Fruit fly (Drosophila melanogaster) whole organism, embryonic: Measurements from ENCODE around the gene CG10254.

ENCODE experiments used
- B-H2 ChIP-seq: fragments of 200-800 bp; sonication (Bioruptor generic); optimal IDR thresholded peaks from 2 replicates; lab custom pipeline; 2018; ENCODE audit warnings: missing biosample characterization, mild to moderate bottlenecking, missing genetic modification characterization
- CG10462 ChIP-seq: fragments of 200-800 bp; sonication (Bioruptor generic); optimal IDR thresholded peaks from 2 replicates; lab custom pipeline; 2016; ENCODE audit warnings: missing biosample characterization, missing genetic modification characterization
- CG11247 ChIP-seq: fragments of 200-800 bp; sonication (Bioruptor generic); IDR thresholded peaks from 2 replicates; pipeline ENCODE4 v1.3.6; 2022; ENCODE audit warnings: missing biosample characterization, missing genetic modification characterization
- CG12219 ChIP-seq: fragments of 200-800 bp; sonication (Bioruptor generic); optimal IDR thresholded peaks from 3 replicates; lab custom pipeline; 2018; ENCODE audit warnings: missing biosample characterization, mild to moderate bottlenecking, missing genetic modification characterization
- CG12942 ChIP-seq: fragments of 200-800 bp; sonication (Bioruptor generic); optimal IDR thresholded peaks from 3 replicates; lab custom pipeline; 2016; ENCODE audit warnings: missing biosample characterization, missing genetic modification characterization
- CG15601 ChIP-seq: fragments of 200-800 bp; sonication (Bioruptor generic); optimal IDR thresholded peaks from 3 replicates; lab custom pipeline; 2019; ENCODE audit warnings: missing biosample characterization, mild to moderate bottlenecking, missing genetic modification characterization, moderate library complexity
- CG18599 ChIP-seq: fragments of 200-800 bp; sonication (Bioruptor generic); optimal IDR thresholded peaks from 3 replicates; lab custom pipeline; 2017; ENCODE audit warnings: missing biosample characterization, missing genetic modification characterization, mild to moderate bottlenecking, moderate library complexity, missing genetic modification reagents
- CG2889 ChIP-seq: fragments of 200-800 bp; sonication (Bioruptor generic); IDR thresholded peaks from 3 replicates; pipeline ENCODE4 v1.3.6; 2022; ENCODE audit warnings: missing biosample characterization, missing genetic modification characterization
- CG3847 ChIP-seq: fragments of 200-800 bp; sonication (Bioruptor generic); IDR thresholded peaks from 2 replicates; pipeline ENCODE4 v1.3.6; 2022; ENCODE audit warnings: missing biosample characterization, missing genetic modification characterization
- CG4328 ChIP-seq: fragments of 200-800 bp; sonication (Bioruptor generic); optimal IDR thresholded peaks from 3 replicates; lab custom pipeline; 2017; ENCODE audit warnings: missing biosample characterization, missing genetic modification reagents, missing genetic modification characterization
- CG4707 ChIP-seq: fragments of 200-800 bp; sonication (Bioruptor generic); optimal IDR thresholded peaks from 2 replicates; lab custom pipeline; 2018; ENCODE audit warnings: missing biosample characterization, mild to moderate bottlenecking, missing genetic modification characterization, moderate library complexity
- CG5180 ChIP-seq: fragments of 200-800 bp; sonication (Bioruptor generic); optimal IDR thresholded peaks from 3 replicates; lab custom pipeline; 2017; ENCODE audit warnings: missing biosample characterization, missing genetic modification characterization, mild to moderate bottlenecking, moderate library complexity, missing genetic modification reagents
- CG8089 ChIP-seq: fragments of 200-800 bp; sonication (Bioruptor generic); optimal IDR thresholded peaks from 3 replicates; lab custom pipeline; 2016; ENCODE audit warnings: missing biosample characterization, missing genetic modification characterization
- CG8359 ChIP-seq: fragments of 200-800 bp; sonication (Bioruptor generic); optimal IDR thresholded peaks from 2 replicates; lab custom pipeline; 2017; ENCODE audit warnings: missing biosample characterization, mild to moderate bottlenecking, missing genetic modification characterization, borderline replicate concordance
- CG9932 ChIP-seq: fragments of 200-800 bp; sonication (Bioruptor generic); IDR thresholded peaks from 2 replicates; pipeline ENCODE4 v1.3.6; 2022; ENCODE audit warnings: missing biosample characterization, missing genetic modification characterization
- E2f2 ChIP-seq: fragments of 200-800 bp; sonication (Bioruptor generic); IDR thresholded peaks from 2 replicates; pipeline ENCODE4 v1.3.6; 2022; ENCODE audit warnings: missing biosample characterization, missing genetic modification characterization
- Eip74EF ChIP-seq, 2 experiments: fragments of 200-800 bp in 1 of 2; fragments of >200 bp in 1 of 2; sonication (Bioruptor generic) in 1 of 2; optimal IDR thresholded peaks; 2 replicates each; lab custom pipeline; 2017 to 2019; ENCODE audit warnings: missing biosample characterization in 2 of 2, missing genetic modification characterization in 2 of 2, mild to moderate bottlenecking in 1 of 2, moderate library complexity in 1 of 2
- Hsf ChIP-seq: fragments of 200-800 bp; sonication (Bioruptor generic); optimal IDR thresholded peaks from 3 replicates; lab custom pipeline; 2016; ENCODE audit warnings: missing biosample characterization, missing genetic modification characterization
- Lhr ChIP-seq: fragments of 200-800 bp; sonication (Bioruptor generic); optimal IDR thresholded peaks from 3 replicates; lab custom pipeline; 2017; ENCODE audit warnings: mild to moderate bottlenecking, missing biosample characterization, missing genetic modification reagents, missing genetic modification characterization
- Mad ChIP-seq: fragments of 200-800 bp; sonication (Bioruptor generic); optimal IDR thresholded peaks from 2 replicates; lab custom pipeline; 2016; ENCODE audit warnings: missing biosample characterization, missing genetic modification characterization
- Optix ChIP-seq: fragments of 200-800 bp; sonication (Bioruptor generic); IDR thresholded peaks from 3 replicates; pipeline ENCODE4 v1.3.6; 2022; ENCODE audit warnings: missing biosample characterization, missing genetic modification characterization
- Sin3A ChIP-seq: fragments of >200 bp; optimal IDR thresholded peaks from 2 replicates; lab custom pipeline; 2018
- Sox102F ChIP-seq: fragments of 200-800 bp; sonication (Bioruptor generic); optimal IDR thresholded peaks from 2 replicates; lab custom pipeline; 2018; ENCODE audit warnings: missing biosample characterization, mild to moderate bottlenecking, missing genetic modification characterization, moderate library complexity
- Usf ChIP-seq: fragments of 200-800 bp; sonication (Bioruptor generic); optimal IDR thresholded peaks from 2 replicates; lab custom pipeline; 2017; ENCODE audit warnings: missing genotype, missing biosample characterization, missing genetic modification characterization
- Xrp1 ChIP-seq: fragments of 200-800 bp; sonication (Bioruptor generic); IDR thresholded peaks from 2 replicates; pipeline ENCODE4 v1.3.6; 2022; ENCODE audit warnings: missing biosample characterization, missing genetic modification characterization
- YL-1 ChIP-seq: fragments of 200-800 bp; sonication (Bioruptor generic); optimal IDR thresholded peaks from 3 replicates; lab custom pipeline; 2017; ENCODE audit warnings: missing biosample characterization, mild to moderate bottlenecking, missing genetic modification characterization
- aop ChIP-seq: fragments of 200-800 bp; sonication (Bioruptor generic); IDR thresholded peaks from 2 replicates; pipeline ENCODE4 v1.3.6; 2022; ENCODE audit warnings: missing biosample characterization, missing genetic modification characterization
- az2 ChIP-seq: fragments of 200-800 bp; sonication (Bioruptor generic); optimal IDR thresholded peaks from 3 replicates; lab custom pipeline; 2016; ENCODE audit warnings: missing biosample characterization, missing genetic modification characterization
- bbx ChIP-seq: fragments of 200-800 bp; sonication (Bioruptor generic); IDR thresholded peaks from 2 replicates; pipeline ENCODE4 v1.3.6; 2022; ENCODE audit warnings: missing biosample characterization, missing genetic modification characterization; ENCODE audit not compliant: partially characterized antibody
- bcd ChIP-seq: fragments of 200-800 bp; sonication (Bioruptor generic); optimal IDR thresholded peaks from 2 replicates; lab custom pipeline; 2017; ENCODE audit warnings: missing biosample characterization, mild to moderate bottlenecking, missing genetic modification characterization
- br ChIP-seq: fragments of >200 bp; optimal IDR thresholded peaks from 2 replicates; lab custom pipeline; 2017
- caup ChIP-seq: fragments of 200-800 bp; sonication (Bioruptor generic); optimal IDR thresholded peaks from 3 replicates; lab custom pipeline; 2017; ENCODE audit warnings: missing biosample characterization, mild to moderate bottlenecking, missing genetic modification characterization, moderate library complexity; ENCODE audit not compliant: severe bottlenecking
- crc ChIP-seq: fragments of 200-800 bp; sonication (Bioruptor generic); optimal IDR thresholded peaks from 2 replicates; lab custom pipeline; 2016; ENCODE audit warnings: missing biosample characterization, missing genetic modification characterization
- dmrt99B ChIP-seq: fragments of 200-800 bp; sonication (Bioruptor generic); optimal IDR thresholded peaks from 2 replicates; lab custom pipeline; 2018; ENCODE audit warnings: missing biosample characterization, mild to moderate bottlenecking, missing genetic modification characterization, moderate library complexity
- fd96Cb ChIP-seq: fragments of 200-800 bp; sonication (Bioruptor generic); optimal IDR thresholded peaks from 2 replicates; lab custom pipeline; 2018; ENCODE audit warnings: missing biosample characterization, mild to moderate bottlenecking, missing genetic modification characterization, moderate library complexity
- ftz-f1 ChIP-seq: fragments of 200-800 bp; sonication (Bioruptor generic); optimal IDR thresholded peaks from 2 replicates; lab custom pipeline; 2016; ENCODE audit warnings: missing biosample characterization, missing genetic modification characterization
- ind ChIP-seq: fragments of 200-800 bp; sonication (Bioruptor generic); optimal IDR thresholded peaks from 3 replicates; lab custom pipeline; 2016; ENCODE audit warnings: missing biosample characterization, missing genetic modification characterization
- jigr1 ChIP-seq: fragments of 200-800 bp; sonication (Bioruptor generic); IDR thresholded peaks from 3 replicates; pipeline ENCODE4 v1.3.6; 2022; ENCODE audit warnings: missing biosample characterization, missing genetic modification characterization
- kay ChIP-seq: fragments of 200-800 bp; sonication (Bioruptor generic); optimal IDR thresholded peaks from 2 replicates; lab custom pipeline; 2016; ENCODE audit warnings: missing biosample characterization, missing genetic modification characterization
- kni ChIP-seq: fragments of 200-800 bp; sonication (Bioruptor generic); optimal IDR thresholded peaks from 3 replicates; lab custom pipeline; 2017; ENCODE audit warnings: mild to moderate bottlenecking, missing biosample characterization, missing genetic modification reagents, missing genetic modification characterization
- mirr ChIP-seq: fragments of 200-800 bp; sonication (Bioruptor generic); optimal IDR thresholded peaks from 3 replicates; lab custom pipeline; 2018; ENCODE audit warnings: missing biosample characterization, mild to moderate bottlenecking, missing genetic modification characterization
- nmo ChIP-seq: fragments of 200-800 bp; sonication (Bioruptor generic); optimal IDR thresholded peaks from 2 replicates; lab custom pipeline; 2018; ENCODE audit warnings: missing biosample characterization, mild to moderate bottlenecking, missing genetic modification characterization, moderate library complexity
- oc ChIP-seq: fragments of 200-800 bp; sonication (Bioruptor generic); optimal IDR thresholded peaks from 2 replicates; lab custom pipeline; 2018; ENCODE audit warnings: missing biosample characterization, mild to moderate bottlenecking, missing genetic modification characterization, moderate library complexity
- prd ChIP-seq, 3 experiments: fragments of >200 bp in 2 of 3; fragments of 200-800 bp in 1 of 3; sonication (Bioruptor generic) in 1 of 3; optimal IDR thresholded peaks in 2 of 3; IDR thresholded peaks in 1 of 3; 2 replicates in 2 of 3; 3 replicates in 1 of 3; pipeline versions ENCODE4 v1.3.6 to Lab custom; 2017 to 2022; ENCODE audit warnings: missing biosample characterization in 1 of 3, missing genetic modification characterization in 1 of 3
- scrt ChIP-seq: fragments of 200-800 bp; sonication (Bioruptor generic); optimal IDR thresholded peaks from 2 replicates; lab custom pipeline; 2018; ENCODE audit warnings: missing biosample characterization, mild to moderate bottlenecking, missing genetic modification characterization, moderate library complexity
- sr ChIP-seq: fragments of 200-800 bp; sonication (Bioruptor generic); IDR thresholded peaks from 3 replicates; pipeline ENCODE4 v1.3.6; 2022; ENCODE audit warnings: missing biosample characterization, missing genetic modification characterization
- tx ChIP-seq: fragments of 200-800 bp; sonication (Bioruptor generic); optimal IDR thresholded peaks from 2 replicates; lab custom pipeline; 2016; ENCODE audit warnings: missing biosample characterization, missing genetic modification characterization
- unpg ChIP-seq: fragments of 200-800 bp; sonication (Bioruptor generic); optimal IDR thresholded peaks from 3 replicates; lab custom pipeline; 2018; ENCODE audit warnings: missing biosample characterization, mild to moderate bottlenecking, missing genetic modification characterization, moderate library complexity

The CG10254 gene

dm6 chr3R:23669401-23670216, 25.2 kb downstream of the CG10254 start, which contains the start of gene CG31145 (continued):
- TF ChIP-seq tx (GFP tag; lab: Kevin White, UChicago) (peak; percentile 99), CG8359 (GFP tag; lab: Kevin White, UChicago) (peak; percentile 96), Usf (GFP tag; lab: Kevin White, UChicago) (peak; percentile 99), oc (tag; lab: Kevin White, UChicago) (peak; percentile 99), CG5180 (GFP tag; lab: Kevin White, UChicago) (peak; percentile 94), ind (peak; percentile 100), aop (peak; percentile 86), jigr1 (GFP tag; lab: Robert Waterston, UW) (peak; percentile 99), Eip74EF (GFP tag; optimal IDR thresholded peaks at IDR 0.05; lab: Kevin White, UChicago) (peak in 1 of 2 experiments; percentile 100), CG12942 (GFP tag; lab: Kevin White, UChicago) (peak; percentile 99), Lhr (GFP tag; lab: Kevin White, UChicago) (peak; percentile 98), CG10462 (GFP tag; lab: Kevin White, UChicago) (peak; percentile 99), nmo (GFP tag; lab: Kevin White, UChicago) (peak; percentile 100), CG11247 (GFP tag; lab: Robert Waterston, UW) (peak; percentile 98), fd96Cb (tag; lab: Kevin White, UChicago) (peak; percentile 100), Sox102F (GFP tag; lab: Kevin White, UChicago) (peak; percentile 100), caup (peak; percentile 99), CG9932 (GFP tag; lab: Robert Waterston, UW) (peak; percentile 98), Mad (GFP tag; lab: Kevin White, UChicago) (peak; percentile 99), CG2889 (GFP tag; lab: Robert Waterston, UW) (peak; percentile 98), B-H2 (peak; percentile 97), Sin3A (lab: Kevin White, UChicago) (no peak), CG8089 (peak; percentile 99), sr (peak; percentile 86), kni (peak; percentile 92), Hsf (peak; percentile 100), CG15601 (peak; percentile 98), scrt (peak; percentile 99), CG4707 (GFP tag; lab: Kevin White, UChicago) (peak; percentile 95), mirr (GFP tag; lab: Kevin White, UChicago) (peak; percentile 97), bbx (peak; percentile 62; the same call in 1 of the 2 replicates), YL-1 (GFP tag; lab: Kevin White, UChicago) (peak; percentile 98), Xrp1 (peak; percentile 99), unpg (peak; percentile 99), Optix (GFP tag; lab: Robert Waterston, UW) (peak; percentile 99), crc (GFP tag; lab: Kevin White, UChicago) (peak; percentile 99), CG18599 (GFP tag; lab: Kevin White, UChicago) (peak; percentile 100), prd (optimal IDR thresholded peaks at IDR 0.05; lab: Kevin White, UChicago) (no peak), prd (GFP tag; IDR thresholded peaks at IDR 0.05; lab: Robert Waterston, UW) (peak; percentile 99), dmrt99B (tag; lab: Kevin White, UChicago) (peak; percentile 100), CG3847 (GFP tag; lab: Robert Waterston, UW) (peak; percentile 99), CG4328 (GFP tag; lab: Kevin White, UChicago) (peak; percentile 98), kay (GFP tag; lab: Kevin White, UChicago) (peak; percentile 99), CG12219 (GFP tag; lab: Kevin White, UChicago) (peak; percentile 99), br (no peak), az2 (GFP tag; lab: Kevin White, UChicago) (peak; percentile 100), bcd (GFP tag; lab: Kevin White, UChicago) (peak; percentile 100), E2f2 (GFP tag; lab: Robert Waterston, UW) (peak; percentile 92), ftz-f1 (GFP tag; lab: Kevin White, UChicago) (peak; percentile 90)
